Worm (Caenorhabditis elegans) whole organism, midembryonic: ENCODE results near the gene tag-335.
A peak's percentile ranks its signal among the peaks of the same experiment; 100 is the strongest.

Source experiments
- T22C8.4 ChIP-seq: fragments of 200-800 bp; sonication (Bioruptor generic); IDR thresholded peaks from 2 replicates; pipeline ENCODE4 v1.3.6; 2022; ENCODE audit warnings: missing genetic modification characterization, missing compliant biosample characterization
- cog-1 ChIP-seq: sonication (generic microtip); optimal IDR thresholded peaks from 2 replicates; lab custom pipeline; 2016; ENCODE audit warnings: missing genetic modification characterization, missing compliant biosample characterization
- flt-1 ChIP-seq: fragments of 200-800 bp; sonication (Bioruptor generic); IDR thresholded peaks from 2 replicates; pipeline ENCODE4 v1.3.6; 2022; ENCODE audit warnings: missing genetic modification characterization, missing compliant biosample characterization
- klf-2 ChIP-seq: fragments of 200-800 bp; sonication (Bioruptor generic); conservative IDR thresholded peaks from 2 replicates; pipeline ENCODE4 v1.3.6; 2022; ENCODE audit warnings: missing genetic modification reagents, missing genetic modification characterization, missing compliant biosample characterization
- med-1 ChIP-seq: sonication (generic microtip); optimal IDR thresholded peaks from 2 replicates; lab custom pipeline; 2017; ENCODE audit warnings: missing genetic modification characterization, mild to moderate bottlenecking, missing compliant biosample characterization, antibody characterized with exemption, missing genetic modification reagents; ENCODE audit not compliant: insufficient read depth
- ref-1 ChIP-seq: fragments of 200-800 bp; sonication (Bioruptor generic); conservative IDR thresholded peaks from 2 replicates; pipeline ENCODE4 v1.3.6; 2022; ENCODE audit warnings: missing genetic modification reagents, missing genetic modification characterization, missing compliant biosample characterization
- tab-1 ChIP-seq: fragments of 200-800 bp; sonication (Bioruptor generic); IDR thresholded peaks from 2 replicates; pipeline ENCODE4 v1.3.6; 2022; ENCODE audit warnings: missing genetic modification characterization, missing compliant biosample characterization
- ztf-23 ChIP-seq: fragments of 200-800 bp; sonication (Bioruptor generic); IDR thresholded peaks from 2 replicates; pipeline ENCODE4 v1.3.6; 2022; ENCODE audit warnings: missing genetic modification reagents, missing genetic modification characterization, missing compliant biosample characterization
- ztf-29 ChIP-seq: fragments of 200-800 bp; sonication (Bioruptor generic); IDR thresholded peaks from 2 replicates; pipeline ENCODE4 v1.3.6; 2022; ENCODE audit warnings: missing genetic modification reagents, missing genetic modification characterization, missing compliant biosample characterization

Gene tag-335

ce11 chrIV:12287628-12288027 is 9.2 kb upstream of the tag-335 start, which contains the start of gene erl-1:
erl-1 (plus strand) TSS chrIV:12287928.
- TF ChIP-seq ztf-29 (GFP tag; lab: Robert Waterston, UW) (no peak), med-1 (no peak), ref-1 (GFP tag; lab: Robert Waterston, UW) (no peak), tab-1 (GFP tag; lab: Robert Waterston, UW) (no peak), klf-2 (no peak), T22C8.4 (no peak), ztf-23 (GFP tag; lab: Robert Waterston, UW) (no peak), flt-1 (GFP tag; lab: Robert Waterston, UW) (no peak), cog-1 (tag; lab: Kevin White, UChicago) (no peak)

- TF ChIP-seq ztf-29 (GFP tag; lab: Robert Waterston, UW): no peak
- no peak for TF ChIP-seq ztf-23 (GFP tag; lab: Robert Waterston, UW)
- TF ChIP-seq ref-1 (GFP tag; lab: Robert Waterston, UW): no peak
- no peak for TF ChIP-seq flt-1 (GFP tag; lab: Robert Waterston, UW)
- no peak for TF ChIP-seq T22C8.4
- TF ChIP-seq tab-1 (GFP tag; lab: Robert Waterston, UW): no peak
- TF ChIP-seq med-1: no peak
Measured at ce11 chrIV:12282873-12283272, 4.5 kb upstream of the tag-335 start, which contains the start of gene hpo-12. hpo-12 (plus strand) TSS chrIV:12283173.

- no peak for TF ChIP-seq cog-1 (tag; lab: Kevin White, UChicago)
Measured at ce11 chrIV:12282157-12282789, 3.9 kb upstream of the tag-335 start, which contains the start of the genes C42C1.12 and C42C1.19. C42C1.12 (minus strand) TSS chrIV:12282207. C42C1.19 (plus strand) TSS chrIV:12282739.

- TF ChIP-seq med-1 (no peak), flt-1 (GFP tag; lab: Robert Waterston, UW) (no peak), ztf-29 (GFP tag; lab: Robert Waterston, UW) (no peak), tab-1 (GFP tag; lab: Robert Waterston, UW) (no peak), cog-1 (tag; lab: Kevin White, UChicago) (no peak), ref-1 (GFP tag; lab: Robert Waterston, UW) (no peak)
Measured at ce11 chrIV:12279340-12279739, 946 bp upstream of the tag-335 start, which contains the start of gene ltah-1.1. ltah-1.1 (plus strand) TSS chrIV:12279622.

ce11 chrIV:12275892-12276291 is 2.5 kb downstream of the tag-335 start, which contains the start of gene vps-8:
vps-8 (minus strand) TSS chrIV:12275992.
- TF ChIP-seq tab-1 (GFP tag; lab: Robert Waterston, UW): no peak
- no peak for TF ChIP-seq cog-1 (tag; lab: Kevin White, UChicago)
- no peak for TF ChIP-seq klf-2
- no peak for TF ChIP-seq T22C8.4

ce11 chrIV:12274365-12274764 is 4.0 kb downstream of the tag-335 start:
- TF ChIP-seq cog-1 (tag; lab: Kevin White, UChicago) (no peak), ref-1 (GFP tag; lab: Robert Waterston, UW) (no peak), ztf-23 (GFP tag; lab: Robert Waterston, UW) (no peak), T22C8.4 (no peak), flt-1 (GFP tag; lab: Robert Waterston, UW) (no peak)

- TF ChIP-seq flt-1 (GFP tag; lab: Robert Waterston, UW) (no peak), med-1 (no peak), cog-1 (tag; lab: Kevin White, UChicago) (no peak), ztf-23 (GFP tag; lab: Robert Waterston, UW) (no peak), ztf-29 (GFP tag; lab: Robert Waterston, UW) (no peak), T22C8.4 (no peak), klf-2 (no peak), ref-1 (GFP tag; lab: Robert Waterston, UW) (no peak), tab-1 (GFP tag; lab: Robert Waterston, UW) (no peak)
Measured at ce11 chrIV:12270392-12270791, 8.0 kb downstream of the tag-335 start, which contains the start of gene C42C1.3. C42C1.3 (minus strand) TSS chrIV:12270492.

ce11 chrIV:12268272-12269045 is 9.9 kb downstream of the tag-335 start, which contains the start of the genes ppm-1.H and rpl-34:
ppm-1.H (minus strand) TSS chrIV:12268322.
rpl-34 (plus strand) TSS chrIV:12268995.
- peak; percentile 37 for TF ChIP-seq cog-1 (tag; lab: Kevin White, UChicago)
- TF ChIP-seq ref-1 (GFP tag; lab: Robert Waterston, UW): no peak
- TF ChIP-seq ztf-23 (GFP tag; lab: Robert Waterston, UW): peak; percentile 61; the same call in 1 of the 2 replicates
- 0 out of 2 replicates have a peak, but pooled peaks have one; percentile 20 for TF ChIP-seq T22C8.4
- TF ChIP-seq med-1: no peak
- no peak; the same call in none of the 2 replicates for TF ChIP-seq flt-1 (GFP tag; lab: Robert Waterston, UW)
- peak; percentile 53; the same call in 1 of the 2 replicates for TF ChIP-seq ztf-29 (GFP tag; lab: Robert Waterston, UW)
- TF ChIP-seq tab-1 (GFP tag; lab: Robert Waterston, UW): no peak
- no peak for TF ChIP-seq klf-2

- no peak for TF ChIP-seq klf-2
- TF ChIP-seq ztf-23 (GFP tag; lab: Robert Waterston, UW): no peak
- no peak for TF ChIP-seq T22C8.4
- no peak for TF ChIP-seq ztf-29 (GFP tag; lab: Robert Waterston, UW)
- TF ChIP-seq cog-1 (tag; lab: Kevin White, UChicago): no peak
- TF ChIP-seq med-1: no peak
- no peak for TF ChIP-seq flt-1 (GFP tag; lab: Robert Waterston, UW)
- TF ChIP-seq tab-1 (GFP tag; lab: Robert Waterston, UW): no peak
- TF ChIP-seq ref-1 (GFP tag; lab: Robert Waterston, UW): no peak
Measured at ce11 chrIV:12265877-12266276, 12.5 kb downstream of the tag-335 start.
